Worm (Caenorhabditis elegans): ENCODE data around the gene del-6.
A peak's percentile ranks its signal among the peaks of the same experiment; 100 is the strongest.

del-6 gene

ce11 chrV:10580638-10581037 is 7.9 kb downstream of the del-6 start:
- no peak for TF ChIP-seq ceh-31 (tag; optimal IDR thresholded peaks at IDR 0.05)
- TF ChIP-seq ahr-1 (tag; optimal IDR thresholded peaks at IDR 0.05), result no peak
- peak; percentile 4 for TF ChIP-seq elt-2 (tag; optimal IDR thresholded peaks at IDR 0.05)
- no peak for TF ChIP-seq Y22D7AL.16 (tag; optimal IDR thresholded peaks at IDR 0.05)
- TF ChIP-seq T23F11.4 (GFP tag; optimal IDR thresholded peaks at IDR 0.05), result no peak
- TF ChIP-seq ama-1 (optimal IDR thresholded peaks at IDR 0.05), result no peak
- TF ChIP-seq pros-1 (tag; optimal IDR thresholded peaks at IDR 0.05), result no peak
- TF ChIP-seq odd-2 (tag; optimal IDR thresholded peaks at IDR 0.05), result no peak

- TF ChIP-seq lin-11 (tag; optimal IDR thresholded peaks at IDR 0.05) (no peak), dve-1 (tag; optimal IDR thresholded peaks at IDR 0.05) (no peak), fkh-10 (GFP tag; optimal IDR thresholded peaks at IDR 0.05) (no peak), F13H6.1 (tag; optimal IDR thresholded peaks at IDR 0.05) (no peak), tbx-2 (tag; optimal IDR thresholded peaks at IDR 0.05) (no peak), elt-2 (tag; optimal IDR thresholded peaks at IDR 0.05) (no peak), sox-4 (tag; optimal IDR thresholded peaks at IDR 0.05) (no peak), elt-4 (tag; optimal IDR thresholded peaks at IDR 0.05) (no peak)
Measured at ce11 chrV:10581837-10582300, 9.2 kb downstream of the del-6 start, which contains the start of gene T21C9.6. T21C9.6 (plus strand) TSS chrV:10581887.

ce11 chrV:10588694-10589093 is 16.0 kb downstream of the del-6 start, which contains the start of gene srg-32:
srg-32 (minus strand) TSS chrV:10588794.
- TF ChIP-seq ceh-48 (tag; optimal IDR thresholded peaks at IDR 0.05) (no peak), hlh-13 (GFP tag; optimal IDR thresholded peaks at IDR 0.05) (no peak), nhr-11 (tag; optimal IDR thresholded peaks at IDR 0.05) (no peak), tbx-7 (tag; optimal IDR thresholded peaks at IDR 0.05) (no peak), che-1 (tag; optimal IDR thresholded peaks at IDR 0.05) (no peak), C38D4.7 (GFP tag; optimal IDR thresholded peaks at IDR 0.05) (no peak), unc-86 (tag; optimal IDR thresholded peaks at IDR 0.05) (no peak), ets-4 (tag; optimal IDR thresholded peaks at IDR 0.05) (no peak), ceh-9 (tag; optimal IDR thresholded peaks at IDR 0.05) (no peak), ceh-19 (GFP tag; optimal IDR thresholded peaks at IDR 0.05) (no peak), mec-3 (tag; optimal IDR thresholded peaks at IDR 0.05; ENCODE audit: borderline replicate concordance) (no peak)

- no peak for TF ChIP-seq che-1 (tag; optimal IDR thresholded peaks at IDR 0.05)
- no peak for TF ChIP-seq unc-42 (tag; optimal IDR thresholded peaks at IDR 0.05)
- TF ChIP-seq ama-1 (optimal IDR thresholded peaks at IDR 0.05), result no peak
- no peak for TF ChIP-seq C08G9.2 (tag; optimal IDR thresholded peaks at IDR 0.05)
- no peak for TF ChIP-seq zip-5 (tag; optimal IDR thresholded peaks at IDR 0.05)
- no peak for TF ChIP-seq gmeb-2 (tag; optimal IDR thresholded peaks at IDR 0.05)
- TF ChIP-seq hlh-15 (tag; optimal IDR thresholded peaks at IDR 0.05), result no peak
- no peak for TF ChIP-seq nhr-11 (tag; optimal IDR thresholded peaks at IDR 0.05)
- no peak for TF ChIP-seq sox-2 (GFP tag; IDR thresholded peaks at IDR 0.05)
- TF ChIP-seq sox-4 (tag; optimal IDR thresholded peaks at IDR 0.05), result no peak
- no peak for TF ChIP-seq ceh-31 (tag; optimal IDR thresholded peaks at IDR 0.05)
- TF ChIP-seq ref-2 (tag; optimal IDR thresholded peaks at IDR 0.05), result no peak
- no peak for TF ChIP-seq elt-2 (tag; optimal IDR thresholded peaks at IDR 0.05)
- TF ChIP-seq ttx-3 (tag; optimal IDR thresholded peaks at IDR 0.05), result no peak
- TF ChIP-seq pha-2 (tag; optimal IDR thresholded peaks at IDR 0.05), result no peak
- TF ChIP-seq unc-55 (GFP tag; optimal IDR thresholded peaks at IDR 0.05), result no peak
- TF ChIP-seq pat-9 (tag; optimal IDR thresholded peaks at IDR 0.05), result no peak
- no peak for TF ChIP-seq fkh-6 (tag; optimal IDR thresholded peaks at IDR 0.05)
- TF ChIP-seq rnt-1 (tag; optimal IDR thresholded peaks at IDR 0.05), result no peak
- TF ChIP-seq ceh-2 (tag; optimal IDR thresholded peaks at IDR 0.05), result no peak
Measured at ce11 chrV:10589774-10590528, 17.2 kb downstream of the del-6 start, which contains the start of gene ttr-23. ttr-23 (minus strand) TSS chrV:10589860.

Data from whole organism, late embryonic.